Worm (Caenorhabditis elegans) whole organism, L3 larva: ENCODE results near the gene K01D12.1.
A peak's percentile ranks its signal among the peaks of the same experiment; 100 is the strongest.

Source experiments
- ZK546.5 ChIP-seq: sonication (generic microtip); optimal IDR thresholded peaks from 2 replicates; lab custom pipeline; 2017; ENCODE audit warnings: missing biosample characterization, missing genetic modification characterization
- ama-1 ChIP-seq: fragments of 150-350 bp; optimal IDR thresholded peaks from 2 replicates; lab custom pipeline; 2018
- ceh-16 ChIP-seq: sonication (generic microtip); optimal IDR thresholded peaks from 2 replicates; lab custom pipeline; 2017; ENCODE audit warnings: missing biosample characterization, missing genetic modification characterization
- ceh-82 ChIP-seq: fragments of 150-350 bp; optimal IDR thresholded peaks from 2 replicates; lab custom pipeline; 2014; ENCODE audit warnings: missing biosample characterization, missing genetic modification characterization
- ceh-9 ChIP-seq: sonication (generic microtip); optimal IDR thresholded peaks from 2 replicates; lab custom pipeline; 2018; ENCODE audit warnings: missing biosample characterization, missing genetic modification characterization
- daf-12 ChIP-seq: fragments of 150-350 bp; optimal IDR thresholded peaks from 2 replicates; lab custom pipeline; 2014; ENCODE audit warnings: missing biosample characterization, missing genetic modification reagents, missing genetic modification characterization
- egl-27 ChIP-seq: sonication (generic microtip); optimal IDR thresholded peaks from 4 replicates; lab custom pipeline; 2017; ENCODE audit warnings: missing biosample characterization, missing genetic modification reagents, missing genetic modification characterization
- egl-5 ChIP-seq: fragments of 150-350 bp; optimal IDR thresholded peaks from 2 replicates; lab custom pipeline; 2017; ENCODE audit warnings: missing biosample characterization, missing genetic modification reagents, missing genetic modification characterization, inconsistent platforms
- elt-1 ChIP-seq: fragments of 150-350 bp; optimal IDR thresholded peaks from 2 replicates; lab custom pipeline; 2014; ENCODE audit warnings: missing biosample characterization, missing genetic modification characterization
- elt-2 ChIP-seq: sonication (generic microtip); optimal IDR thresholded peaks from 2 replicates; lab custom pipeline; 2016; ENCODE audit warnings: missing genetic modification reagents, mild to moderate bottlenecking, missing genetic modification characterization, missing compliant biosample characterization
- elt-3 ChIP-seq, 3 experiments: fragments of 150-350 bp in 1 of 3; sonication (generic microtip) in 2 of 3; optimal IDR thresholded peaks; 2 replicates in 2 of 3; 4 replicates in 1 of 3; lab custom pipeline; 2014 to 2017; ENCODE audit warnings: missing biosample characterization in 3 of 3, missing genetic modification characterization in 3 of 3
- eor-1 ChIP-seq, 2 experiments: fragments of 150-350 bp; optimal IDR thresholded peaks; 2 replicates each; lab custom pipeline; 2014 to 2018; ENCODE audit warnings: missing biosample characterization in 2 of 2, missing genetic modification characterization in 2 of 2
- fkh-2 ChIP-seq: fragments of 150-350 bp; optimal IDR thresholded peaks from 2 replicates; lab custom pipeline; 2014; ENCODE audit warnings: missing biosample characterization, missing genetic modification reagents, missing genetic modification characterization
- fos-1 ChIP-seq: fragments of 150-350 bp; optimal IDR thresholded peaks from 2 replicates; lab custom pipeline; 2014; ENCODE audit warnings: missing biosample characterization, missing genetic modification characterization
- lin-39 ChIP-seq: fragments of 150-350 bp; optimal IDR thresholded peaks from 2 replicates; lab custom pipeline; 2018; ENCODE audit warnings: missing biosample characterization, missing genetic modification reagents, missing genetic modification characterization
- lsy-12 ChIP-seq: sonication (generic microtip); optimal IDR thresholded peaks from 2 replicates; lab custom pipeline; 2016; ENCODE audit warnings: mild to moderate bottlenecking, missing genetic modification characterization, missing compliant biosample characterization
- mdl-1 ChIP-seq: fragments of 150-350 bp; optimal IDR thresholded peaks from 2 replicates; lab custom pipeline; 2014; ENCODE audit warnings: missing biosample characterization, missing genetic modification characterization
- mml-1 ChIP-seq: fragments of 150-350 bp; sonication (generic microtip); optimal IDR thresholded peaks from 3 replicates; lab custom pipeline; 2014; ENCODE audit warnings: missing biosample characterization, missing genetic modification characterization
- nfya-1 ChIP-seq: sonication (generic microtip); optimal IDR thresholded peaks from 2 replicates; lab custom pipeline; 2017; ENCODE audit warnings: missing genetic modification characterization, mild to moderate bottlenecking, missing compliant biosample characterization, antibody characterized with exemption, moderate library complexity; ENCODE audit not compliant: insufficient read depth
- nhr-11 ChIP-seq: fragments of 150-350 bp; optimal IDR thresholded peaks from 2 replicates; lab custom pipeline; 2014; ENCODE audit warnings: missing biosample characterization, missing genetic modification characterization
- nhr-12 ChIP-seq: fragments of 150-350 bp; optimal IDR thresholded peaks from 2 replicates; lab custom pipeline; 2014; ENCODE audit warnings: missing biosample characterization, missing genetic modification characterization
- nhr-237 ChIP-seq: fragments of 150-350 bp; optimal IDR thresholded peaks from 2 replicates; lab custom pipeline; 2014; ENCODE audit warnings: missing biosample characterization, missing genetic modification characterization
- nhr-25 ChIP-seq: sonication (generic microtip); optimal IDR thresholded peaks from 2 replicates; lab custom pipeline; 2017; ENCODE audit warnings: missing biosample characterization, missing genetic modification characterization
- nhr-28 ChIP-seq: fragments of 150-350 bp; optimal IDR thresholded peaks from 2 replicates; lab custom pipeline; 2014; ENCODE audit warnings: missing biosample characterization, missing genetic modification characterization
- nhr-43 ChIP-seq: sonication (generic microtip); optimal IDR thresholded peaks from 2 replicates; lab custom pipeline; 2016; ENCODE audit warnings: mild to moderate bottlenecking, missing genetic modification characterization, missing compliant biosample characterization; ENCODE audit not compliant: poor library complexity, severe bottlenecking
- nhr-67 ChIP-seq: fragments of 150-350 bp; optimal IDR thresholded peaks from 2 replicates; lab custom pipeline; 2014; ENCODE audit warnings: missing biosample characterization, missing genetic modification characterization
- nhr-76 ChIP-seq: fragments of 150-350 bp; sonication (generic microtip); optimal IDR thresholded peaks from 5 replicates; lab custom pipeline; 2014; ENCODE audit warnings: missing biosample characterization, missing genetic modification characterization
- nhr-77 ChIP-seq: fragments of 150-350 bp; optimal IDR thresholded peaks from 2 replicates; lab custom pipeline; 2014; ENCODE audit warnings: missing biosample characterization, missing genetic modification characterization
- pha-4 ChIP-seq: fragments of 150-350 bp; optimal IDR thresholded peaks from 2 replicates; lab custom pipeline; 2014; ENCODE audit warnings: missing biosample characterization, missing genetic modification reagents, missing genetic modification characterization
- pqm-1 ChIP-seq: fragments of 150-350 bp; optimal IDR thresholded peaks from 2 replicates; lab custom pipeline; 2017; ENCODE audit warnings: missing biosample characterization, missing genetic modification characterization, inconsistent platforms
- sea-2 ChIP-seq: fragments of 150-350 bp; sonication (generic microtip); optimal IDR thresholded peaks from 4 replicates; lab custom pipeline; 2014; ENCODE audit warnings: missing biosample characterization, missing genetic modification reagents, missing genetic modification characterization
- snpc-4 ChIP-seq: fragments of 150-350 bp; optimal IDR thresholded peaks from 2 replicates; lab custom pipeline; 2014; ENCODE audit warnings: missing biosample characterization, missing genetic modification characterization
- zag-1 ChIP-seq: fragments of 150-350 bp; optimal IDR thresholded peaks from 2 replicates; lab custom pipeline; 2014; ENCODE audit warnings: missing biosample characterization, missing genetic modification characterization

The K01D12.1 gene

DNA sequence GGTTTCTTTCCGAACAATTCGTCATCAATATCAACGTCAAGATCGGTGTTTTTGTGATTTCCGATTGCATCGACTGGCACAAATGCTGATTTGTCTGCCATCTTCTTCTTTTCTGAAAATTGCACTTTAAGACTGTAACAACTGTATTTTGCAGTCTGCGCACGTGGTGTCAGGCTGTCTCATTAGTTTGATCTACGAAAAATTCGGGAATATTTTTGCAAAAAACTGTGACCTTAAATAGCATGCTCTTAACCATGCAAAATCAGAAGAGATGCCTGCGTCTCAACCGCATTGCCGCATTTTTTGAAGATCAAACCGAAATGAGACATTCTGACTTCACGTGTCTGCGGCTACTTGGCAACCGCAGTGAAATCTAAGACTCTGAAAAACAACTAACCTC is 24.0 kb downstream of the K01D12.1 start, which contains the start of gene K01D12.7:
K01D12.7 (minus strand) TSS at position 101 of the 400 bp plus-strand sequence.
- TF ChIP-seq egl-5, result no peak
- TF ChIP-seq ceh-82, result no peak
- no peak for TF ChIP-seq sea-2
- no peak for TF ChIP-seq eor-1 (tag; optimal IDR thresholded peaks at IDR 0.05; lab: Kevin White, UChicago)

DNA sequence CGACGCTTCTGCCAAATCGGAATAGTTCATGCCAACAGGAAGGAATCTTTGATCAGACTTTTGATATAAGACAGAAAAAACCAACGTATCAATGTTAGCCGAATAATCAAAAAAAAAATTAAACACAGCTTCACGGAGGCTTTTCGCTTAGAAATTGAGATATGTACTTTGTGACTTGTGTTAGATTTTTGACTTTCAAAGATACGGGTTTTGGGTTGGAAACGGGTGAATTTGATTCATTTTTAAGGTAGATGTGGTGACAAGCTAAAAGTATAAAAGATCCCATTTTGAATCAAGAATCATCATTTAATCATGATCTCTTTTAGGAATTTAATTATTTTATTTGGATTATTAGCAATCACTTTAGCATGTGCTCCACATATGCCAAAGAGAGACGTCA is 25.0 kb downstream of the K01D12.1 start, which contains the start of gene K01D12.8:
K01D12.8 (plus strand) TSS at position 301 of the 400 bp plus-strand sequence.
- TF ChIP-seq nhr-76 (no peak), mml-1 (tag; lab: Kevin White, UChicago) (no peak), egl-27 (tag; lab: Kevin White, UChicago) (no peak)

DNA sequence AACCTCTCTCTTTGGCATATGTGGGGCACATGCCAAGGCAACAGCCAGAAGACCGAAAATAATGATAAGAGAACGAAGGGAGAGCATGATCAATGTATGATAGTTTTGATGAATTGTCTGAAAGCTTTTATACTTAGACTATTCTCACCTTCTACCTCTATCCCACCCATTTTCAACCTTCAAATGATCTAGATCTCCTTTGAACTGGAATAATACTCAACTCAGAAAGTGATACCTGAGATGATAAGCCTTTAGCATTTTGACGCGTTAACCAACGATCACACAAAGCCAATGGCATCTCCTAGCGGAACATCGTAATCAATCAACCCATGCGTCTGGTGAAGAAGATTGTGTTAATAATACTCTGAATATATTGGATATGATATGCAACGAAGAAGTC is 27.2 kb downstream of the K01D12.1 start, which contains the start of gene K01D12.9:
K01D12.9 (minus strand) TSS at position 101 of the 400 bp plus-strand sequence.
- TF ChIP-seq nhr-28 (no peak), nhr-25 (tag; lab: Kevin White, UChicago) (peak; percentile 54)

DNA sequence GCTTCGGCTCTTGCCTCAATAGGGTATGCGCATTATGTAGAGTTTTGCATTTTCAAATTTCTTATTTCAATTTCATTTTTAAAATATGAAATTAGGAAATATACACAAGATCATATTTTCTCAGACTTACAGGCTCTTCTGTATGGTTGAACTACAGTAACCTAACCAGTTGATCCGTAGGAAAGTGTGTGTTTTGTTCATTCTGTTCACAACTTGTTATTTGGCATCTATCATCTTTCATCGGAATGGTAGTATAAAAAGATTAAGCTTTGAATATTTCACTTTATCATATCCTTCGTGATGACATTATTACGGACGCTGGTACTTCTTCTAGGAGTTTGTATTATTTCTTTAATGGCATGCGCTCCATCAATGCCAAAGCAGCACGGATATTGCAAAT is 28.6 kb downstream of the K01D12.1 start, which contains the start of gene K01D12.10:
K01D12.10 (plus strand) TSS at position 301 of the 400 bp plus-strand sequence.
- TF ChIP-seq sea-2 (no peak), lsy-12 (tag; lab: Kevin White, UChicago) (no peak), snpc-4 (no peak), ama-1 (no peak), nhr-77 (tag; lab: Kevin White, UChicago) (no peak), ceh-16 (no peak), ZK546.5 (no peak), elt-2 (tag; lab: Kevin White, UChicago) (no peak), egl-27 (tag; lab: Kevin White, UChicago) (no peak), mdl-1 (tag; lab: Kevin White, UChicago) (no peak), nhr-43 (no peak), nhr-11 (no peak), lin-39 (tag; lab: Kevin White, UChicago) (no peak)

DNA sequence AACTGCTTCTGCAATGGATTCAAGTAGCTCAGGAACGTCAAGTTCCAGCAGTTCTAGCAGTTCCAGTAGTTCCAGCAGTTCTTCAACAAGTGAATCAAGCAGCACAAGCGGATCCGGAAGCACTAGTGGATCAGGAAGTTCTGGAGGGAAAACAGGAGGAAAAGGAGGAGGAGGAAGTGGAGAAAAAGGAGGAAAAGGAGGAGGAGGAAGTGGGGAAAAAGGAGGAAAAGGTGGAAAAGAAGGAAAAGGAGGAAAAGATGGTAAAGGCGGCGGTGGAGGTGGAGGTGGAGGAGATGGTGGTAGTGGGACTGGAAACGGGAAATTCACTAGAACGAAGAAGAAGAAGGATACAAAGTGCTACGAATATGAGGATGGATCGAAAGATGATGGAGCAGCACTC is 29.2 kb downstream of the K01D12.1 start:
- no peak for TF ChIP-seq fos-1
- TF ChIP-seq zag-1 (tag; lab: Kevin White, UChicago), result no peak
- no peak for TF ChIP-seq nhr-11
- TF ChIP-seq lin-39 (tag; lab: Kevin White, UChicago), result no peak
- TF ChIP-seq ZK546.5, result no peak
- TF ChIP-seq mml-1 (tag; lab: Kevin White, UChicago), result no peak

DNA sequence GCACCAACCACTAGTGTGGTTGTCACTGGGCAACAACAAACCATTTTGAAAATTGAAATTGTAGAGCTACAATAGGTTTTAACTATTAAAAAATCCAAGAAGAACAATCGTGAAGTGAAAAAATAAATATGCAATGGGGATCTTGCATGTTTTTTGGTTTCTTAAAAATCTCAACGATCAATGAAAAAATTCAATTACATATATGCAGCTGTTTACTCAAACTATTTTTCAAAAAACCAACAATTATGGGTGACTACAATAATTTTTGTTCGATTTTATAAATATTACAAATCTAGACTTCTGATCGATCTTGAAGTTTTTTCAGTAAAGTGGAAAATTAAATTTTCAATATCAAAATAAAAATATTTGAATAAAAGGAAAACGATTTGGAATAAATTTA is 31.2 kb downstream of the K01D12.1 start, which contains the start of gene cdr-4:
cdr-4 (minus strand) TSS at position 101 of the 400 bp plus-strand sequence.
- TF ChIP-seq pqm-1 (no peak), nhr-12 (tag; lab: Kevin White, UChicago) (no peak), elt-3 (tag; optimal IDR thresholded peaks at IDR 0.05; lab: Kevin White, UChicago) (no peak), ZK546.5 (no peak), daf-12 (tag; lab: Kevin White, UChicago) (no peak), ama-1 (no peak), nhr-11 (no peak), elt-1 (tag; lab: Kevin White, UChicago) (no peak), ceh-9 (no peak), nhr-237 (no peak)

DNA sequence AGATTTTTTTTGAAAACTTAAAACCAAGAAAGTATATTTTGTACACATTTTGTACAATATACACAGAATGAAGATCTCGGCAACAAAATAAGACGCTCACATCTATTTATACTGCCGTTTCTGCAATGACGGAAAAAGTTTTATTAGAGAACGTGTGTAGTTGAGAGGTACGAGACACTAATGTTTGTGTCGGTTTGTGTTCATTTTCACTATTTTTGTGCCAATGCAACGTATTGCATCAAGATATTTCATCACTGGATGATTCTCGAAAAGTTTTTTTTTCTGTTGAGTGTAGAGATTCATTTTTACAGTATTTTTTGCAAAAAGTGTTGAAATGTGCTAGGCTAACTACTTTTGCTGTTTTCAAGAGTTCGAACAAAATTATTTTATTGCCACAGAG is 31.6 kb downstream of the K01D12.1 start:
- TF ChIP-seq pqm-1 (peak; percentile 1), fkh-2 (no peak), lin-39 (tag; lab: Kevin White, UChicago) (no peak), nhr-43 (no peak), elt-2 (tag; lab: Kevin White, UChicago) (peak; percentile 6), nhr-67 (no peak), pha-4 (tag; lab: Kevin White, UChicago) (peak; percentile 62), nfya-1 (tag; lab: Kevin White, UChicago) (peak; percentile 0)
